Fruit fly (Drosophila melanogaster) whole organism, embryonic: Measurements from ENCODE around the gene Col4a1.

Source experiments
- Aef1 ChIP-seq: fragments of 200-800 bp; sonication (Bioruptor generic); IDR thresholded peaks from 3 replicates; pipeline ENCODE4 v1.3.6; 2022; ENCODE audit warnings: missing biosample characterization, missing genetic modification characterization
- Antp ChIP-seq: fragments of 200-800 bp; sonication (Bioruptor generic); optimal IDR thresholded peaks from 3 replicates; lab custom pipeline; 2016; ENCODE audit warnings: missing biosample characterization, missing genetic modification characterization
- Bdp1 ChIP-seq: fragments of 200-800 bp; sonication (Bioruptor generic); optimal IDR thresholded peaks from 3 replicates; lab custom pipeline; 2016; ENCODE audit warnings: missing biosample characterization, missing genetic modification characterization
- C15 ChIP-seq: fragments of 200-800 bp; sonication (Bioruptor generic); IDR thresholded peaks from 3 replicates; pipeline ENCODE4 v1.3.6; 2022; ENCODE audit warnings: missing biosample characterization, missing genetic modification characterization
- CG10321 ChIP-seq: fragments of 200-800 bp; sonication (Bioruptor generic); IDR thresholded peaks from 2 replicates; pipeline ENCODE4 v1.3.6; 2022; ENCODE audit warnings: missing biosample characterization, missing genetic modification characterization
- CG10979 ChIP-seq: fragments of 200-800 bp; sonication (Bioruptor generic); optimal IDR thresholded peaks from 2 replicates; lab custom pipeline; 2018; ENCODE audit warnings: missing biosample characterization, mild to moderate bottlenecking, missing genetic modification characterization, moderate library complexity
- CG11085 ChIP-seq: fragments of 200-800 bp; sonication (Bioruptor generic); IDR thresholded peaks from 2 replicates; pipeline ENCODE4 v1.3.6; 2022; ENCODE audit warnings: missing biosample characterization, missing genetic modification characterization
- CG11456 ChIP-seq: fragments of 200-800 bp; sonication (Bioruptor generic); IDR thresholded peaks from 3 replicates; pipeline ENCODE4 v1.3.6; 2022; ENCODE audit warnings: missing biosample characterization, missing genetic modification characterization
- CG12942 ChIP-seq: fragments of 200-800 bp; sonication (Bioruptor generic); optimal IDR thresholded peaks from 3 replicates; lab custom pipeline; 2016; ENCODE audit warnings: missing biosample characterization, missing genetic modification characterization
- CG13775 ChIP-seq: fragments of 200-800 bp; sonication (Bioruptor generic); optimal IDR thresholded peaks from 3 replicates; lab custom pipeline; 2017; ENCODE audit warnings: missing biosample characterization, mild to moderate bottlenecking, missing genetic modification characterization
- CG15601 ChIP-seq: fragments of 200-800 bp; sonication (Bioruptor generic); optimal IDR thresholded peaks from 3 replicates; lab custom pipeline; 2019; ENCODE audit warnings: missing biosample characterization, mild to moderate bottlenecking, missing genetic modification characterization, moderate library complexity
- CG18619 ChIP-seq: fragments of 200-800 bp; sonication (Bioruptor generic); optimal IDR thresholded peaks from 3 replicates; lab custom pipeline; 2017; ENCODE audit warnings: missing biosample characterization, mild to moderate bottlenecking, missing genetic modification characterization
- CG2712 ChIP-seq: fragments of 200-800 bp; optimal IDR thresholded peaks from 3 replicates; lab custom pipeline; 2019; ENCODE audit warnings: missing biosample characterization, mild to moderate bottlenecking, missing genetic modification characterization, moderate library complexity
- CG2889 ChIP-seq: fragments of 200-800 bp; sonication (Bioruptor generic); IDR thresholded peaks from 3 replicates; pipeline ENCODE4 v1.3.6; 2022; ENCODE audit warnings: missing biosample characterization, missing genetic modification characterization
- CG31388 ChIP-seq: fragments of 200-800 bp; sonication (Bioruptor generic); optimal IDR thresholded peaks from 2 replicates; lab custom pipeline; 2016; ENCODE audit warnings: missing biosample characterization, missing genetic modification characterization
- CG3163 ChIP-seq: fragments of 200-800 bp; sonication (Bioruptor generic); optimal IDR thresholded peaks from 3 replicates; lab custom pipeline; 2016; ENCODE audit warnings: missing biosample characterization, missing genetic modification characterization
- CG32767 ChIP-seq: fragments of 200-800 bp; sonication (Bioruptor generic); IDR thresholded peaks from 2 replicates; pipeline ENCODE4 v1.3.6; 2022; ENCODE audit warnings: missing biosample characterization, missing genetic modification characterization
- CG3281 ChIP-seq: fragments of 200-800 bp; sonication (Bioruptor generic); optimal IDR thresholded peaks from 3 replicates; lab custom pipeline; 2017; ENCODE audit warnings: missing biosample characterization, mild to moderate bottlenecking, missing genetic modification characterization
- CG4617 ChIP-seq: fragments of 200-800 bp; sonication (Bioruptor generic); optimal IDR thresholded peaks from 3 replicates; lab custom pipeline; 2016; ENCODE audit warnings: missing biosample characterization, missing genetic modification characterization, borderline replicate concordance
- CG6683 ChIP-seq: fragments of 200-800 bp; sonication (Bioruptor generic); optimal IDR thresholded peaks from 2 replicates; lab custom pipeline; 2017; ENCODE audit warnings: missing biosample characterization, mild to moderate bottlenecking, missing genetic modification characterization, missing genetic modification reagents
- CG6689 ChIP-seq: fragments of 200-800 bp; sonication (Bioruptor generic); IDR thresholded peaks from 2 replicates; pipeline ENCODE4 v1.3.6; 2022; ENCODE audit warnings: missing biosample characterization, missing genetic modification characterization
- CG6813 ChIP-seq: fragments of 200-800 bp; sonication (Bioruptor generic); optimal IDR thresholded peaks from 2 replicates; lab custom pipeline; 2017; ENCODE audit warnings: missing biosample characterization, missing genetic modification characterization, mild to moderate bottlenecking, moderate library complexity, missing genetic modification reagents
- CG8290 ChIP-seq, 3 experiments: fragments of 200-800 bp; sonication (Bioruptor generic); optimal IDR thresholded peaks; 2 replicates each; lab custom pipeline; 2016 to 2019; ENCODE audit warnings: missing biosample characterization in 3 of 3, missing genetic modification characterization in 3 of 3, mild to moderate bottlenecking in 2 of 3, moderate library complexity in 1 of 3
- CG8924 ChIP-seq: fragments of 200-800 bp; optimal IDR thresholded peaks from 3 replicates; lab custom pipeline; 2019; ENCODE audit warnings: missing biosample characterization, mild to moderate bottlenecking, missing genetic modification characterization, moderate library complexity
- CG9817 ChIP-seq: fragments of 200-800 bp; sonication (Bioruptor generic); optimal IDR thresholded peaks from 2 replicates; lab custom pipeline; 2018; ENCODE audit warnings: missing biosample characterization, mild to moderate bottlenecking, missing genetic modification characterization, moderate library complexity
- CG9932 ChIP-seq: fragments of 200-800 bp; sonication (Bioruptor generic); IDR thresholded peaks from 2 replicates; pipeline ENCODE4 v1.3.6; 2022; ENCODE audit warnings: missing biosample characterization, missing genetic modification characterization
- Doc2 ChIP-seq: fragments of 200-800 bp; sonication (Bioruptor generic); IDR thresholded peaks from 2 replicates; pipeline ENCODE4 v1.3.6; 2022; ENCODE audit warnings: missing biosample characterization, missing genetic modification characterization
- Fer2 ChIP-seq: fragments of 200-800 bp; sonication (Bioruptor generic); optimal IDR thresholded peaks from 2 replicates; lab custom pipeline; 2018; ENCODE audit warnings: missing biosample characterization, mild to moderate bottlenecking, missing genetic modification characterization, moderate library complexity
- GATAe ChIP-seq: fragments of 200-800 bp; sonication (Bioruptor generic); conservative IDR thresholded peaks from 2 replicates; pipeline ENCODE4 v1.3.6; 2022; ENCODE audit warnings: missing biosample characterization, missing genetic modification characterization
- HLH54F ChIP-seq: fragments of 200-800 bp; sonication (Bioruptor generic); optimal IDR thresholded peaks from 3 replicates; lab custom pipeline; 2016; ENCODE audit warnings: missing biosample characterization, missing genetic modification characterization
- Hr51 ChIP-seq, 2 experiments: fragments of 200-800 bp; sonication (Bioruptor generic); optimal IDR thresholded peaks; 2 replicates in 1 of 2; 3 replicates in 1 of 2; lab custom pipeline; 2016 to 2018; ENCODE audit warnings: missing biosample characterization in 2 of 2, missing genetic modification characterization in 2 of 2, mild to moderate bottlenecking in 1 of 2, moderate library complexity in 1 of 2
- MTF-1 ChIP-seq: fragments of 200-800 bp; sonication (Bioruptor generic); optimal IDR thresholded peaks from 2 replicates; lab custom pipeline; 2018; ENCODE audit warnings: missing biosample characterization, mild to moderate bottlenecking, missing genetic modification characterization, borderline replicate concordance
- Med ChIP-seq: fragments of 200-800 bp; sonication (Bioruptor generic); peaks from one replicate; lab custom pipeline; 2016; ENCODE audit warnings: missing biosample characterization, missing genetic modification characterization, mild to moderate bottlenecking, inconsistent platforms, moderate library complexity
- Xbp1 ChIP-seq: fragments of 200-800 bp; sonication (Bioruptor generic); optimal IDR thresholded peaks from 3 replicates; lab custom pipeline; 2016; ENCODE audit warnings: missing biosample characterization, mild to moderate bottlenecking, missing genetic modification characterization
- ato ChIP-seq: fragments of 200-800 bp; sonication (Bioruptor generic); IDR thresholded peaks from 2 replicates; pipeline ENCODE4 v1.3.6; 2022; ENCODE audit warnings: missing biosample characterization, missing genetic modification characterization; ENCODE audit not compliant: partially characterized antibody
- bab2 ChIP-seq: fragments of 200-800 bp; sonication (Bioruptor generic); optimal IDR thresholded peaks from 2 replicates; lab custom pipeline; 2016; ENCODE audit warnings: missing biosample characterization, missing genetic modification characterization
- bbx ChIP-seq: fragments of 200-800 bp; sonication (Bioruptor generic); IDR thresholded peaks from 2 replicates; pipeline ENCODE4 v1.3.6; 2022; ENCODE audit warnings: missing biosample characterization, missing genetic modification characterization; ENCODE audit not compliant: partially characterized antibody
- bcd ChIP-seq: fragments of 200-800 bp; sonication (Bioruptor generic); optimal IDR thresholded peaks from 2 replicates; lab custom pipeline; 2017; ENCODE audit warnings: missing biosample characterization, mild to moderate bottlenecking, missing genetic modification characterization
- bowl ChIP-seq: fragments of 200-800 bp; sonication (Bioruptor generic); IDR thresholded peaks from 2 replicates; pipeline ENCODE4 v1.3.6; 2022; ENCODE audit warnings: missing biosample characterization, missing genetic modification characterization
- btn ChIP-seq: fragments of 200-800 bp; sonication (Bioruptor generic); optimal IDR thresholded peaks from 2 replicates; lab custom pipeline; 2016; ENCODE audit warnings: missing biosample characterization, missing genetic modification characterization
- dpn ChIP-seq, 2 experiments: fragments of 200-800 bp; sonication (Bioruptor generic); optimal IDR thresholded peaks; 3 replicates each; lab custom pipeline; 2016; ENCODE audit warnings: missing biosample characterization in 2 of 2, missing genetic modification characterization in 2 of 2
- gsb ChIP-seq: fragments of 200-800 bp; sonication (Bioruptor generic); IDR thresholded peaks from 2 replicates; pipeline ENCODE4 v1.3.6; 2022; ENCODE audit warnings: missing biosample characterization, missing genetic modification characterization
- gsb-n ChIP-seq: fragments of 200-800 bp; sonication (Bioruptor generic); optimal IDR thresholded peaks from 3 replicates; lab custom pipeline; 2018; ENCODE audit warnings: missing biosample characterization, mild to moderate bottlenecking, missing genetic modification characterization
- her ChIP-seq: fragments of 200-800 bp; sonication (Bioruptor generic); optimal IDR thresholded peaks from 2 replicates; lab custom pipeline; 2016; ENCODE audit warnings: missing biosample characterization, missing genetic modification characterization
- ind ChIP-seq: fragments of 200-800 bp; sonication (Bioruptor generic); optimal IDR thresholded peaks from 3 replicates; lab custom pipeline; 2016; ENCODE audit warnings: missing biosample characterization, missing genetic modification characterization
- kah ChIP-seq: fragments of 200-800 bp; sonication (Bioruptor generic); optimal IDR thresholded peaks from 2 replicates; lab custom pipeline; 2018; ENCODE audit warnings: missing biosample characterization, mild to moderate bottlenecking, missing genetic modification characterization
- ranshi ChIP-seq: fragments of 200-800 bp; sonication (Bioruptor generic); IDR thresholded peaks from 2 replicates; pipeline ENCODE4 v1.3.6; 2022; ENCODE audit warnings: missing biosample characterization, missing genetic modification characterization
- tll ChIP-seq, 2 experiments: fragments of 200-800 bp in 1 of 2; fragments of >200 bp in 1 of 2; sonication (Bioruptor generic) in 1 of 2; optimal IDR thresholded peaks; 2 replicates each; lab custom pipeline; 2017 to 2019; ENCODE audit warnings: missing biosample characterization in 2 of 2, missing genetic modification characterization in 2 of 2, mild to moderate bottlenecking in 1 of 2, moderate library complexity in 1 of 2
- usp ChIP-seq: fragments of >200 bp; optimal IDR thresholded peaks from 2 replicates; lab custom pipeline; 2017; ENCODE audit warnings: missing biosample characterization, missing genetic modification characterization
- zf30C ChIP-seq: fragments of 200-800 bp; sonication (Bioruptor generic); optimal IDR thresholded peaks from 3 replicates; lab custom pipeline; 2018; ENCODE audit warnings: missing biosample characterization, mild to moderate bottlenecking, missing genetic modification characterization

Gene Col4a1

DNA sequence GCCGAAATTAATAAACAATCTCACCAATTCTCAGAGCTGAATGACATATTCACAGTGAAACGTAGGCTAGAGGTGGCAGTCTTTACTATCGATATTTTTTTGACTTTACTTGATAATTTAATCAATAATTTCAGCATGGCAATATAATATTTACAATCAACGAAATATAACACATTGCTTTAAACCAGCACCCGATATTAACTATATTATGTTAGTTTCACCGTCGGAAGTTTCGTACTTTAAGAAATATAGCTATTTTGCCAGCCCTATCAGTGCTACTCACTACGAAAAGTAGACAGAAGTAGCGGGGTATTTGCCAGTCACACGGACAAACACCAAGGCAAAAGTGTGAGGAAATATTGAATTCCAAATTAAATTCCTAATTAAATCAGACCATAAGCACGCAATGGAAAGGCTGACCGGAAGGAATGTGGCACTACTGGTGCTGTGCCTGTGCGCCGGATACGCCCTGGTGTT lies 18.6 kb upstream of the Col4a1 start, which contains the start of the genes CG31917, Tfb5 and SelT (continued):
- peak; percentile 39; the same call in 1 of the 2 replicates for TF ChIP-seq bbx (GFP tag; lab: Robert Waterston, UW)
- no peak for TF ChIP-seq gsb-n (tag; lab: Kevin White, UChicago)
- no peak for TF ChIP-seq CG3281
- TF ChIP-seq CG31388 (GFP tag; lab: Kevin White, UChicago), result no peak
- TF ChIP-seq CG9932, result peak; percentile 78
- TF ChIP-seq kah (GFP tag; lab: Kevin White, UChicago), result no peak
- no peak for TF ChIP-seq btn (GFP tag; lab: Kevin White, UChicago)
- no peak; the same call in 1 of the 2 replicates for TF ChIP-seq CG6689 (GFP tag; lab: Robert Waterston, UW)
- TF ChIP-seq ind (GFP tag; lab: Kevin White, UChicago), result peak; percentile 47
- TF ChIP-seq bab2 (GFP tag; lab: Kevin White, UChicago), result peak; percentile 70
- no peak for TF ChIP-seq CG6813 (GFP tag; lab: Kevin White, UChicago)
- peak; percentile 89 for TF ChIP-seq CG4617 (GFP tag; lab: Kevin White, UChicago)
- peak; percentile 59 for TF ChIP-seq CG12942 (GFP tag; lab: Kevin White, UChicago)
- no peak for TF ChIP-seq zf30C (GFP tag; lab: Kevin White, UChicago)
- TF ChIP-seq ato (GFP tag; lab: Robert Waterston, UW), result no peak
- TF ChIP-seq CG32767 (GFP tag; lab: Robert Waterston, UW), result no peak
- TF ChIP-seq Fer2 (tag; lab: Kevin White, UChicago), result peak; percentile 17
- TF ChIP-seq CG9817 (tag; lab: Kevin White, UChicago), result peak; percentile 75
- no peak for TF ChIP-seq gsb (GFP tag; lab: Robert Waterston, UW)
- no peak for TF ChIP-seq ranshi (GFP tag; lab: Robert Waterston, UW)
- peak; percentile 57 to 65 for TF ChIP-seq Hr51 (GFP tag; optimal IDR thresholded peaks at IDR 0.05; lab: Kevin White, UChicago)
- peak; percentile 16 to 67 for TF ChIP-seq dpn (GFP tag; optimal IDR thresholded peaks at IDR 0.05; lab: Kevin White, UChicago)
- TF ChIP-seq Aef1 (GFP tag; lab: Robert Waterston, UW), result peak; percentile 22; the same call in 1 of the 3 replicates
- TF ChIP-seq CG3163 (GFP tag; lab: Kevin White, UChicago), result peak; percentile 2
- no peak for TF ChIP-seq CG2889 (GFP tag; lab: Robert Waterston, UW)
- no peak for TF ChIP-seq CG10321 (GFP tag; lab: Robert Waterston, UW)
- peak; percentile 39 for TF ChIP-seq CG10979 (tag; lab: Kevin White, UChicago)
- TF ChIP-seq Xbp1 (GFP tag; lab: Kevin White, UChicago), result peak; percentile 65
- TF ChIP-seq Med (GFP tag; lab: Kevin White, UChicago), result peak; percentile 92
- peak; percentile 32 for TF ChIP-seq bcd
- no peak for TF ChIP-seq Bdp1 (GFP tag; lab: Kevin White, UChicago)
- no peak for TF ChIP-seq bowl (GFP tag; lab: Robert Waterston, UW)
- no peak for TF ChIP-seq C15 (GFP tag; lab: Robert Waterston, UW)
- peak in 1 of 2 experiments; percentile 64 for TF ChIP-seq tll (GFP tag; optimal IDR thresholded peaks at IDR 0.05; lab: Kevin White, UChicago)
- peak; percentile 55 for TF ChIP-seq Antp (GFP tag; lab: Kevin White, UChicago)
- TF ChIP-seq CG15601 (tag; lab: Kevin White, UChicago), result peak; percentile 58
- peak; percentile 24 for TF ChIP-seq her (GFP tag; lab: Kevin White, UChicago)
- TF ChIP-seq usp (GFP tag; lab: Kevin White, UChicago), result no peak
- no peak for TF ChIP-seq CG6683 (GFP tag; lab: Kevin White, UChicago)
- TF ChIP-seq CG13775 (GFP tag; lab: Kevin White, UChicago), result peak; percentile 70
- no peak for TF ChIP-seq CG11085 (GFP tag; lab: Robert Waterston, UW)
- peak; percentile 73 for TF ChIP-seq CG2712
- no peak for TF ChIP-seq Doc2 (GFP tag; lab: Robert Waterston, UW)
- no peak for TF ChIP-seq CG18619 (GFP tag; lab: Kevin White, UChicago)
- peak; percentile 59 for TF ChIP-seq HLH54F (GFP tag; lab: Kevin White, UChicago)
- no peak for TF ChIP-seq GATAe
- TF ChIP-seq CG8924 (tag; lab: Kevin White, UChicago), result peak; percentile 62
- TF ChIP-seq CG8290 (GFP tag; optimal IDR thresholded peaks at IDR 0.05; lab: Kevin White, UChicago), result peak; percentile 64
- TF ChIP-seq CG8290 (tag; optimal IDR thresholded peaks at IDR 0.05; lab: Kevin White, UChicago), result no peak
- TF ChIP-seq CG11456, result no peak
- no peak for TF ChIP-seq MTF-1
